Worm (Caenorhabditis elegans) whole organism, L3 larva: ENCODE results near the gene C03H5.5.

Experiments used
- ZK546.5 ChIP-seq: sonication (generic microtip); optimal IDR thresholded peaks from 2 replicates; lab custom pipeline; 2017; ENCODE audit warnings: missing biosample characterization, missing genetic modification characterization
- aly-2 ChIP-seq: fragments of 150-350 bp; optimal IDR thresholded peaks from 2 replicates; lab custom pipeline; 2014; ENCODE audit warnings: missing biosample characterization, missing genetic modification characterization
- ama-1 ChIP-seq: fragments of 150-350 bp; optimal IDR thresholded peaks from 2 replicates; lab custom pipeline; 2018
- ceh-16 ChIP-seq: sonication (generic microtip); optimal IDR thresholded peaks from 2 replicates; lab custom pipeline; 2017; ENCODE audit warnings: missing biosample characterization, missing genetic modification characterization
- ceh-28 ChIP-seq: fragments of 150-350 bp; optimal IDR thresholded peaks from 2 replicates; lab custom pipeline; 2014; ENCODE audit warnings: missing biosample characterization, missing genetic modification reagents, missing genetic modification characterization
- ceh-82 ChIP-seq: fragments of 150-350 bp; optimal IDR thresholded peaks from 2 replicates; lab custom pipeline; 2014; ENCODE audit warnings: missing biosample characterization, missing genetic modification characterization
- daf-12 ChIP-seq: fragments of 150-350 bp; optimal IDR thresholded peaks from 2 replicates; lab custom pipeline; 2014; ENCODE audit warnings: missing biosample characterization, missing genetic modification reagents, missing genetic modification characterization
- egl-5 ChIP-seq: fragments of 150-350 bp; optimal IDR thresholded peaks from 2 replicates; lab custom pipeline; 2017; ENCODE audit warnings: missing biosample characterization, missing genetic modification reagents, missing genetic modification characterization, inconsistent platforms
- elt-1 ChIP-seq: fragments of 150-350 bp; optimal IDR thresholded peaks from 2 replicates; lab custom pipeline; 2014; ENCODE audit warnings: missing biosample characterization, missing genetic modification characterization
- elt-2 ChIP-seq: sonication (generic microtip); optimal IDR thresholded peaks from 2 replicates; lab custom pipeline; 2016; ENCODE audit warnings: missing genetic modification reagents, mild to moderate bottlenecking, missing genetic modification characterization, missing compliant biosample characterization
- eor-1 ChIP-seq, 2 experiments: fragments of 150-350 bp; optimal IDR thresholded peaks; 2 replicates each; lab custom pipeline; 2014 to 2018; ENCODE audit warnings: missing biosample characterization in 2 of 2, missing genetic modification characterization in 2 of 2
- fkh-2 ChIP-seq: fragments of 150-350 bp; optimal IDR thresholded peaks from 2 replicates; lab custom pipeline; 2014; ENCODE audit warnings: missing biosample characterization, missing genetic modification reagents, missing genetic modification characterization
- fos-1 ChIP-seq: fragments of 150-350 bp; optimal IDR thresholded peaks from 2 replicates; lab custom pipeline; 2014; ENCODE audit warnings: missing biosample characterization, missing genetic modification characterization
- hmg-11 ChIP-seq: sonication (generic microtip); optimal IDR thresholded peaks from 2 replicates; lab custom pipeline; 2016; ENCODE audit warnings: missing genetic modification characterization, missing compliant biosample characterization
- jun-1 ChIP-seq: fragments of 150-350 bp; optimal IDR thresholded peaks from 2 replicates; lab custom pipeline; 2014; ENCODE audit warnings: missing biosample characterization, missing genetic modification reagents, missing genetic modification characterization
- lin-15B ChIP-seq: fragments of 150-350 bp; optimal IDR thresholded peaks from 2 replicates; lab custom pipeline; 2014; ENCODE audit warnings: missing biosample characterization, missing genetic modification characterization
- lsy-12 ChIP-seq: sonication (generic microtip); optimal IDR thresholded peaks from 2 replicates; lab custom pipeline; 2016; ENCODE audit warnings: mild to moderate bottlenecking, missing genetic modification characterization, missing compliant biosample characterization
- mdl-1 ChIP-seq: fragments of 150-350 bp; optimal IDR thresholded peaks from 2 replicates; lab custom pipeline; 2014; ENCODE audit warnings: missing biosample characterization, missing genetic modification characterization
- mml-1 ChIP-seq: fragments of 150-350 bp; sonication (generic microtip); optimal IDR thresholded peaks from 3 replicates; lab custom pipeline; 2014; ENCODE audit warnings: missing biosample characterization, missing genetic modification characterization
- nfya-1 ChIP-seq: sonication (generic microtip); optimal IDR thresholded peaks from 2 replicates; lab custom pipeline; 2017; ENCODE audit warnings: missing genetic modification characterization, mild to moderate bottlenecking, missing compliant biosample characterization, antibody characterized with exemption, moderate library complexity; ENCODE audit not compliant: insufficient read depth
- nhr-12 ChIP-seq: fragments of 150-350 bp; optimal IDR thresholded peaks from 2 replicates; lab custom pipeline; 2014; ENCODE audit warnings: missing biosample characterization, missing genetic modification characterization
- nhr-23 ChIP-seq: fragments of 150-350 bp; optimal IDR thresholded peaks from 2 replicates; lab custom pipeline; 2014; ENCODE audit warnings: missing biosample characterization, missing genetic modification reagents, missing genetic modification characterization
- nhr-237 ChIP-seq: fragments of 150-350 bp; optimal IDR thresholded peaks from 2 replicates; lab custom pipeline; 2014; ENCODE audit warnings: missing biosample characterization, missing genetic modification characterization
- nhr-28 ChIP-seq: fragments of 150-350 bp; optimal IDR thresholded peaks from 2 replicates; lab custom pipeline; 2014; ENCODE audit warnings: missing biosample characterization, missing genetic modification characterization
- nhr-43 ChIP-seq: sonication (generic microtip); optimal IDR thresholded peaks from 2 replicates; lab custom pipeline; 2016; ENCODE audit warnings: mild to moderate bottlenecking, missing genetic modification characterization, missing compliant biosample characterization; ENCODE audit not compliant: poor library complexity, severe bottlenecking
- nhr-67 ChIP-seq: fragments of 150-350 bp; optimal IDR thresholded peaks from 2 replicates; lab custom pipeline; 2014; ENCODE audit warnings: missing biosample characterization, missing genetic modification characterization
- nhr-77 ChIP-seq: fragments of 150-350 bp; optimal IDR thresholded peaks from 2 replicates; lab custom pipeline; 2014; ENCODE audit warnings: missing biosample characterization, missing genetic modification characterization
- sea-2 ChIP-seq: fragments of 150-350 bp; sonication (generic microtip); optimal IDR thresholded peaks from 4 replicates; lab custom pipeline; 2014; ENCODE audit warnings: missing biosample characterization, missing genetic modification reagents, missing genetic modification characterization
- skn-1 ChIP-seq: fragments of 150-350 bp; optimal IDR thresholded peaks from 2 replicates; lab custom pipeline; 2014; ENCODE audit warnings: missing biosample characterization, missing genetic modification characterization
- zag-1 ChIP-seq: fragments of 150-350 bp; optimal IDR thresholded peaks from 2 replicates; lab custom pipeline; 2014; ENCODE audit warnings: missing biosample characterization, missing genetic modification characterization
- ztf-11 ChIP-seq: fragments of 150-350 bp; optimal IDR thresholded peaks from 2 replicates; lab custom pipeline; 2014; ENCODE audit warnings: missing biosample characterization, missing genetic modification characterization

Gene C03H5.5

DNA sequence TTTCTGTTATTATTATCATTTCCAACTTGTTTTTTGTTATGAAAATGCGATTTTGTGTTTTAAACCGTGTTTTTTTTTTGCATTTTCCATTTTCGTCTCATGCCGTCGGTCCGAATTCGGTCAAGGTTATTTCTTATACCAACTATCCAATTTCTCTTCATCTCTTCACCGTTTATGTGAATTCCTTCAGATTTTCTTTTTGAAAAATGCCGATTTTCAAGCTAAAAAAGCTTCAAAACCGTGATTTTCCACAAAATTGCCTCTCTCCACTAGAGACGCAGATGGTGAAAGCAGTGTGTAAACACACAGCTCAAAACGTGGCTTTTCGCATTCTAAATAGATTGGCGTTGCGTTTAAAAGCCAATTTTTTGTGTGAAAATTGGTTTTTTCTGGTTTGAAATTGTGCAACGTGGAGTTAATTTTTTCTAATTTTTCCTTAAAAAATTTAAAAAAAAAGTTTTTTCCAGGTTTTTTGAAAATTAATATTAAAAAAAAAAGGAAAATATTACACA is 2.7 kb upstream of the C03H5.5 start:
- no peak for TF ChIP-seq ama-1
- TF ChIP-seq sea-2 (GFP tag; lab: Kevin White, UChicago): no peak
- no peak for TF ChIP-seq ztf-11 (tag; lab: Kevin White, UChicago)
- peak; percentile 12 for TF ChIP-seq elt-2 (tag; lab: Kevin White, UChicago)

DNA sequence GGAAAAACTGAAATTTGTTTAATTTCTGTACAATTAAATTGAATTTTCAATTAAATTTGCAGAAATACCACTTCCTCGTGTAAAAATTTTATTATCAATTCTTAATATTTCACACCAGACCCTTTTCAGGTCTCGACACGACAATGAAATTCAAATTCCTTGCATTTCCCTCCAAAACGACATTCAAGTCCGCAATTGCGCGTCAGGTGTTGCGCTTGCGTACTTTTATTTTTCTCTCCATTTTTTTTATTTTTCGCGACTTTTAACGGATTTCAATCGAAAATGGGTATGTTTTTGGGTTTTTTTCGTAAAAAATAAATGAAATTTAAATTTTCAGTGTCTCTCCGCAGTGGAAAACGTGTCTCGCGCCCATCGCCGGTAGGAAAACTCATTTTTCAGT is 799 bp upstream of the C03H5.5 start, which contains the start of gene C03H5.3:
C03H5.3 (plus strand) TSS at position 132 of the 400 bp plus-strand sequence.
- TF ChIP-seq ceh-28 (tag; lab: Kevin White, UChicago) (no peak), nfya-1 (tag; lab: Kevin White, UChicago) (peak; percentile 53), lin-15B (tag; lab: Kevin White, UChicago) (peak; percentile 65), nhr-23 (tag; lab: Kevin White, UChicago) (peak; percentile 25), hmg-11 (tag; lab: Kevin White, UChicago) (peak; percentile 45)

ce11 chrII:379935-380334 is 5.2 kb downstream of the C03H5.5 start, which contains the start of gene C03H5.7:
Gene C03H5.7, plus strand, starts transcription at chrII:380235.
- TF ChIP-seq nhr-77: no peak
- TF ChIP-seq nhr-43: no peak
- no peak for TF ChIP-seq eor-1 (tag; optimal IDR thresholded peaks at IDR 0.05; lab: Kevin White, UChicago)
- TF ChIP-seq elt-2 (tag; lab: Kevin White, UChicago): no peak
- no peak for TF ChIP-seq nfya-1 (tag; lab: Kevin White, UChicago)
- no peak for TF ChIP-seq nhr-28 (tag; lab: Kevin White, UChicago)
- TF ChIP-seq egl-5 (tag; lab: Kevin White, UChicago): no peak
- no peak for TF ChIP-seq mml-1 (tag; lab: Kevin White, UChicago)
- no peak for TF ChIP-seq nhr-12
- no peak for TF ChIP-seq ceh-16 (tag; lab: Kevin White, UChicago)
- no peak for TF ChIP-seq daf-12 (tag; lab: Kevin White, UChicago)
- no peak for TF ChIP-seq nhr-23 (tag; lab: Kevin White, UChicago)
- TF ChIP-seq lin-15B (tag; lab: Kevin White, UChicago): no peak
- no peak for TF ChIP-seq nhr-237 (tag; lab: Kevin White, UChicago)
- TF ChIP-seq hmg-11 (tag; lab: Kevin White, UChicago): no peak
- TF ChIP-seq ceh-82 (tag; lab: Kevin White, UChicago): no peak
- no peak for TF ChIP-seq elt-1 (tag; lab: Kevin White, UChicago)
- no peak for TF ChIP-seq fos-1 (tag; lab: Kevin White, UChicago)

ce11 chrII:378351-378750 is 6.8 kb downstream of the C03H5.5 start, which contains the start of gene C03H5.9:
Gene C03H5.9, plus strand, starts transcription at chrII:378651.
- TF ChIP-seq skn-1 (no peak), nhr-28 (tag; lab: Kevin White, UChicago) (no peak)

DNA sequence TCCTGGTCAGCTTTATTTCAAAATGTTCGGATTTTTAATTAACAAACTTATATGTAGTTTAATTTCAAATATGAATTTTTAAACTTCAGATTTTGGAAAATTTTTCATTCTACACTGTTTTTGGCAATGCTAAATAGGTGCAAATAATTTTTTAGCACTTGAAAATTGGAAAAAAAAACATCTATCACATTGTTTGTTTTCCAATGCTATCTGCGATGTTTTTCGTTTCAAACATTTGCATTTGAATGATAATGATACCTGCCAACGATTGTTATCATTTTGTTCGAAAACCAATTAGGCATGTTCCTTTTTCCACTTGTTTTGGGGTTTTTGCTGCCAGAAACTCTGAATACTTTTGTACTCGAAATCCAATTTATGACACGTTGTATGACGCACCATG is 10.2 kb downstream of the C03H5.5 start, which contains the start of gene C03H5.4:
C03H5.4 (plus strand) TSS at position 301 of the 400 bp plus-strand sequence.
- no peak for TF ChIP-seq nhr-43
- TF ChIP-seq mdl-1 (tag; lab: Kevin White, UChicago): no peak
- TF ChIP-seq fkh-2: no peak
- TF ChIP-seq, all 47 proteins: peak for 0

DNA sequence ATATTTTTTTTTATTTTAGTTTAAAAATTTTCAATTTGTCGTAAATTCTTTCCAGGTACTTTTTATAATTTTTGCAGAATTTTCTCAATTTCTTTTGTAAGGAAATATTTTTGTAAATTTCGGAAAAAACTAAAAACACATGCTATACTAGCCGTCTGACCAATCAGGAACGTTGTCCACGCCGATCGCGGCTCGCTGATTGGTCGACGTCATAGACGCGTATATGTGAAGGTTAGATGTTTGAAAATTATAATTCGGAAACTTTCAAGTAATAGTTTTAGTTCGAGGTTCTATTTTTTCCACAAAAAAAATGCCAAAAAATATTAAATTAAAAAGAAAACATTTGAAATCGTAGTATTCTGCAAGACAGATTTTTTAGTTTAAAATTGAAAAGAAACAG is 12.9 kb downstream of the C03H5.5 start:
- TF ChIP-seq ZK546.5 (tag; lab: Kevin White, UChicago): no peak
- no peak for TF ChIP-seq daf-12 (tag; lab: Kevin White, UChicago)
- TF ChIP-seq zag-1 (tag; lab: Kevin White, UChicago): no peak
- TF ChIP-seq jun-1 (tag; lab: Kevin White, UChicago): no peak
- TF ChIP-seq nhr-67 (tag; lab: Kevin White, UChicago): no peak
- TF ChIP-seq aly-2 (tag; lab: Kevin White, UChicago): no peak
- TF ChIP-seq nfya-1 (tag; lab: Kevin White, UChicago): peak; percentile 44
- no peak for TF ChIP-seq fos-1 (tag; lab: Kevin White, UChicago)
- no peak for TF ChIP-seq lsy-12 (tag; lab: Kevin White, UChicago)
